Fruit fly (Drosophila melanogaster) whole organism, embryonic: ENCODE results near the gene U2af50.
A peak's percentile ranks its signal among the peaks of the same experiment; 100 is the strongest.

Experiments used
- Atf-2 ChIP-seq: fragments of 200-800 bp; sonication (Bioruptor generic); optimal IDR thresholded peaks from 2 replicates; lab custom pipeline; 2016; ENCODE audit warnings: missing biosample characterization, missing genetic modification characterization
- Atf6 ChIP-seq: fragments of 200-800 bp; sonication (Bioruptor generic); IDR thresholded peaks from 2 replicates; pipeline ENCODE4 v1.3.6; 2022; ENCODE audit warnings: missing biosample characterization, missing genetic modification characterization
- B-H1 ChIP-seq: fragments of 200-800 bp; sonication (Bioruptor generic); IDR thresholded peaks from 3 replicates; pipeline ENCODE4 v1.3.6; 2022; ENCODE audit warnings: missing biosample characterization, missing genetic modification characterization
- BtbVII ChIP-seq: fragments of 200-800 bp; sonication (Bioruptor generic); optimal IDR thresholded peaks from 3 replicates; lab custom pipeline; 2017; ENCODE audit warnings: missing biosample characterization, mild to moderate bottlenecking, missing genetic modification characterization
- CG10267 ChIP-seq: fragments of 200-800 bp; sonication (Bioruptor generic); optimal IDR thresholded peaks from 2 replicates; lab custom pipeline; 2018; ENCODE audit warnings: missing biosample characterization, mild to moderate bottlenecking, missing genetic modification characterization, moderate library complexity
- CG10654 ChIP-seq: fragments of 200-800 bp; sonication (Bioruptor generic); optimal IDR thresholded peaks from 2 replicates; lab custom pipeline; 2016; ENCODE audit warnings: missing biosample characterization, missing genetic modification characterization
- CG11560 ChIP-seq: fragments of 200-800 bp; sonication (Bioruptor generic); IDR thresholded peaks from 3 replicates; pipeline ENCODE4 v1.3.6; 2022; ENCODE audit warnings: missing biosample characterization, missing genetic modification characterization
- CG11696 ChIP-seq: fragments of 200-800 bp; sonication (Bioruptor generic); IDR thresholded peaks from 2 replicates; pipeline ENCODE4 v1.3.6; 2022; ENCODE audit warnings: missing biosample characterization, missing genetic modification characterization
- CG1233 ChIP-seq: fragments of 200-800 bp; sonication (Bioruptor generic); optimal IDR thresholded peaks from 4 replicates; lab custom pipeline; 2018; ENCODE audit warnings: missing biosample characterization, mild to moderate bottlenecking, missing genetic modification characterization
- CG13624 ChIP-seq: fragments of 200-800 bp; sonication (Bioruptor generic); optimal IDR thresholded peaks from 2 replicates; lab custom pipeline; 2016; ENCODE audit warnings: missing biosample characterization, missing genetic modification characterization
- CG14441 ChIP-seq: fragments of 200-800 bp; sonication (Bioruptor generic); IDR thresholded peaks from 2 replicates; pipeline ENCODE4 v1.3.6; 2022; ENCODE audit warnings: missing biosample characterization, missing genetic modification characterization
- CG15696 ChIP-seq: fragments of 200-800 bp; sonication (Bioruptor generic); optimal IDR thresholded peaks from 2 replicates; lab custom pipeline; 2019; ENCODE audit warnings: missing biosample characterization, mild to moderate bottlenecking, missing genetic modification characterization, moderate library complexity
- CG17359 ChIP-seq: fragments of 200-800 bp; sonication (Bioruptor generic); optimal IDR thresholded peaks from 3 replicates; lab custom pipeline; 2018; ENCODE audit warnings: missing biosample characterization, mild to moderate bottlenecking, missing genetic modification characterization, moderate library complexity
- CG17361 ChIP-seq: fragments of 200-800 bp; sonication (Bioruptor generic); IDR thresholded peaks from 3 replicates; pipeline ENCODE4 v1.3.6; 2022; ENCODE audit warnings: missing biosample characterization, missing genetic modification characterization
- CG2129 ChIP-seq: fragments of 200-800 bp; sonication (Bioruptor generic); IDR thresholded peaks from 2 replicates; pipeline ENCODE4 v1.3.6; 2022; ENCODE audit warnings: missing biosample characterization, missing genetic modification characterization; ENCODE audit not compliant: partially characterized antibody
- CG2199 ChIP-seq: fragments of 200-800 bp; sonication (Bioruptor generic); IDR thresholded peaks from 3 replicates; pipeline ENCODE4 v1.3.6; 2022; ENCODE audit warnings: missing biosample characterization, missing genetic modification characterization
- CG31224 ChIP-seq: fragments of 200-800 bp; sonication (Bioruptor generic); IDR thresholded peaks from 2 replicates; pipeline ENCODE4 v1.3.6; 2022; ENCODE audit warnings: missing biosample characterization, missing genetic modification characterization
- CG32532 ChIP-seq: fragments of 200-800 bp; sonication (Bioruptor generic); IDR thresholded peaks from 2 replicates; pipeline ENCODE4 v1.3.6; 2022; ENCODE audit warnings: missing biosample characterization, missing genetic modification characterization
- CG3407 ChIP-seq: fragments of 200-800 bp; sonication (Bioruptor generic); optimal IDR thresholded peaks from 2 replicates; lab custom pipeline; 2018; ENCODE audit warnings: missing biosample characterization, mild to moderate bottlenecking, missing genetic modification characterization
- CG3847 ChIP-seq: fragments of 200-800 bp; sonication (Bioruptor generic); IDR thresholded peaks from 2 replicates; pipeline ENCODE4 v1.3.6; 2022; ENCODE audit warnings: missing biosample characterization, missing genetic modification characterization
- CG43689 ChIP-seq: fragments of 200-800 bp; sonication (Bioruptor generic); IDR thresholded peaks from 2 replicates; pipeline ENCODE4 v1.3.6; 2022; ENCODE audit warnings: missing biosample characterization, missing genetic modification characterization
- CG4617 ChIP-seq: fragments of 200-800 bp; sonication (Bioruptor generic); optimal IDR thresholded peaks from 3 replicates; lab custom pipeline; 2016; ENCODE audit warnings: missing biosample characterization, missing genetic modification characterization, borderline replicate concordance
- CG7963 ChIP-seq: fragments of 200-800 bp; sonication (Bioruptor generic); IDR thresholded peaks from 3 replicates; pipeline ENCODE4 v1.3.6; 2022; ENCODE audit warnings: missing biosample characterization, missing genetic modification characterization; ENCODE audit not compliant: partially characterized antibody
- CHES-1-like ChIP-seq: fragments of 200-800 bp; sonication (Bioruptor generic); optimal IDR thresholded peaks from 2 replicates; lab custom pipeline; 2016; ENCODE audit warnings: missing biosample characterization, missing genetic modification characterization
- Camta ChIP-seq: fragments of 200-800 bp; sonication (Bioruptor generic); optimal IDR thresholded peaks from 2 replicates; lab custom pipeline; 2016; ENCODE audit warnings: missing biosample characterization, missing genetic modification characterization
- CkIIα-i1 ChIP-seq: fragments of 200-800 bp; sonication (Bioruptor generic); IDR thresholded peaks from 2 replicates; pipeline ENCODE4 v1.3.6; 2022; ENCODE audit warnings: missing biosample characterization, missing genetic modification characterization
- CoRest ChIP-seq: fragments of 200-800 bp; sonication (Bioruptor generic); optimal IDR thresholded peaks from 3 replicates; lab custom pipeline; 2018; ENCODE audit warnings: missing biosample characterization, mild to moderate bottlenecking, missing genetic modification characterization, moderate library complexity
- HLH54F ChIP-seq: fragments of 200-800 bp; sonication (Bioruptor generic); optimal IDR thresholded peaks from 3 replicates; lab custom pipeline; 2016; ENCODE audit warnings: missing biosample characterization, missing genetic modification characterization
- Hand ChIP-seq: fragments of 200-800 bp; sonication (Bioruptor generic); optimal IDR thresholded peaks from 2 replicates; lab custom pipeline; 2017; ENCODE audit warnings: mild to moderate bottlenecking, missing biosample characterization, missing genetic modification reagents, missing genetic modification characterization
- Max ChIP-seq: fragments of 200-800 bp; sonication (Bioruptor generic); optimal IDR thresholded peaks from 2 replicates; lab custom pipeline; 2016; ENCODE audit warnings: missing biosample characterization, mild to moderate bottlenecking, missing genetic modification characterization
- NC2β ChIP-seq: fragments of 200-800 bp; sonication (Bioruptor generic); optimal IDR thresholded peaks from 2 replicates; lab custom pipeline; 2016; ENCODE audit warnings: missing biosample characterization, missing genetic modification characterization
- Nf-YA ChIP-seq: fragments of 200-800 bp; sonication (Bioruptor generic); IDR thresholded peaks from 2 replicates; pipeline ENCODE4 v1.3.6; 2022; ENCODE audit warnings: missing biosample characterization, missing genetic modification characterization
- Trl ChIP-seq, 3 experiments: fragments of >200 bp in 2 of 3; fragments of 200-800 bp in 1 of 3; sonication (Bioruptor generic) in 1 of 3; optimal IDR thresholded peaks; 2 replicates in 1 of 3; 3 replicates in 2 of 3; lab custom pipeline; 2016 to 2017; ENCODE audit warnings: missing biosample characterization in 1 of 3, missing genetic modification characterization in 1 of 3
- btn ChIP-seq: fragments of 200-800 bp; sonication (Bioruptor generic); optimal IDR thresholded peaks from 2 replicates; lab custom pipeline; 2016; ENCODE audit warnings: missing biosample characterization, missing genetic modification characterization
- cas ChIP-seq: fragments of 200-800 bp; sonication (Bioruptor generic); IDR thresholded peaks from 2 replicates; pipeline ENCODE4 v1.3.6; 2022; ENCODE audit warnings: missing biosample characterization, missing genetic modification characterization
- da ChIP-seq: fragments of 200-800 bp; sonication (Bioruptor generic); optimal IDR thresholded peaks from 2 replicates; lab custom pipeline; 2016; ENCODE audit warnings: missing biosample characterization, missing genetic modification characterization
- emc ChIP-seq: fragments of 200-800 bp; sonication (Bioruptor generic); optimal IDR thresholded peaks from 2 replicates; lab custom pipeline; 2016; ENCODE audit warnings: missing biosample characterization, missing genetic modification characterization
- fd3F ChIP-seq: fragments of 200-800 bp; sonication (Bioruptor generic); optimal IDR thresholded peaks from 2 replicates; lab custom pipeline; 2018; ENCODE audit warnings: missing biosample characterization, mild to moderate bottlenecking, missing genetic modification characterization, moderate library complexity
- fd64A ChIP-seq: fragments of 200-800 bp; sonication (Bioruptor generic); optimal IDR thresholded peaks from 3 replicates; lab custom pipeline; 2018; ENCODE audit warnings: missing biosample characterization, mild to moderate bottlenecking, missing genetic modification characterization
- gcm2 ChIP-seq: fragments of 200-800 bp; sonication (Bioruptor generic); optimal IDR thresholded peaks from 2 replicates; lab custom pipeline; 2016; ENCODE audit warnings: missing biosample characterization, missing genetic modification characterization
- hbn ChIP-seq: fragments of 200-800 bp; sonication (Bioruptor generic); IDR thresholded peaks from 2 replicates; pipeline ENCODE4 v1.3.6; 2022; ENCODE audit warnings: missing biosample characterization, missing genetic modification characterization; ENCODE audit not compliant: partially characterized antibody
- pan ChIP-seq, 4 experiments: fragments of >200 bp in 3 of 4; fragments of 200-800 bp in 1 of 4; sonication (Bioruptor generic) in 1 of 4; optimal IDR thresholded peaks in 3 of 4; IDR thresholded peaks in 1 of 4; 2 replicates each; pipeline versions ENCODE4 v1.3.6 to Lab custom; 2017 to 2022; ENCODE audit warnings: missing biosample characterization in 2 of 4, missing genetic modification characterization in 2 of 4, mixed read lengths in 1 of 4
- row ChIP-seq: fragments of 200-800 bp; sonication (Bioruptor generic); IDR thresholded peaks from 3 replicates; pipeline ENCODE4 v1.3.6; 2022; ENCODE audit warnings: missing biosample characterization, missing genetic modification characterization
- sens ChIP-seq: fragments of 200-800 bp; sonication (Bioruptor generic); peaks from one replicate; lab custom pipeline; 2016; ENCODE audit warnings: missing biosample characterization, missing genetic modification characterization
- so ChIP-seq: fragments of 200-800 bp; sonication (Bioruptor generic); IDR thresholded peaks from 3 replicates; pipeline ENCODE4 v1.3.6; 2022; ENCODE audit warnings: missing biosample characterization, missing genetic modification characterization
- tap ChIP-seq: fragments of 200-800 bp; optimal IDR thresholded peaks from 3 replicates; lab custom pipeline; 2019; ENCODE audit warnings: missing biosample characterization, mild to moderate bottlenecking, missing genetic modification characterization, moderate library complexity
- unpg ChIP-seq: fragments of 200-800 bp; sonication (Bioruptor generic); optimal IDR thresholded peaks from 3 replicates; lab custom pipeline; 2018; ENCODE audit warnings: missing biosample characterization, mild to moderate bottlenecking, missing genetic modification characterization, moderate library complexity
- usp ChIP-seq: fragments of >200 bp; optimal IDR thresholded peaks from 2 replicates; lab custom pipeline; 2017; ENCODE audit warnings: missing biosample characterization, missing genetic modification characterization
- zen2 ChIP-seq: fragments of 200-800 bp; sonication (Bioruptor generic); IDR thresholded peaks from 3 replicates; pipeline ENCODE4 v1.3.6; 2022; ENCODE audit warnings: missing biosample characterization, missing genetic modification characterization; ENCODE audit not compliant: partially characterized antibody
- zfh1 ChIP-seq: fragments of 200-800 bp; sonication (Bioruptor generic); IDR thresholded peaks from 3 replicates; pipeline ENCODE4 v1.3.6; 2022; ENCODE audit warnings: missing biosample characterization, missing genetic modification characterization

Gene U2af50

DNA sequence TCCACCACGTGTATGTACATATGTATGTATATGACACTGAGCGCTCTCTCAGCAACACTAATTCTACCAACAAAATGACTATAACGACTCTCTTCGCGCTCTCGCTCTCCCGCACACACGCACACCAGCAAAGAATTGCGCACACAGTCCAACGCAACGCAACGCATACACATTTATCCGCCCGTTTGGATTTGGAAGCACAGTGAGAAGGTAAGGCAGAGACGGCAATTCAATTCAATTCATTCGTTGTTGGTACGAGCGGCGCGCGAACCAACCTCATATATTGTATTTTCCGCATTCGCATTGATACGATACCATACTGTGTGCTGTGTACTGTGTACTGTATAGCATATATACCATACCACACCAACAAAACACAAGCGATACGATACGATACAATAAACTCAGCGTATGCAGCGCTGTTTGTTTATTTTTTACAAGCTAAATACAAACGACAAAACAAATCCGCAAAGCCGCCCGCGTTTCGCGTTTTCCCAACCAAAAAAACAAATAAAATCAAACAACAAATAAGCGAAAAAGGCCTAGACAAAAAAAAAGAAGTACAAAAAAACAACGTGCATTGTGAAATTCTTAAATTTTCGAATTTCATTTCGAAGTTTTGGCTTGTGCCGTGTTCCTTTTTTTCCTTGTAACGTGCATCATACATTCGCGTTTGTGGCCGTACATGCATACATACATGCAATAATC is 25.3 kb downstream of the U2af50 start, which contains the start of the genes CG9921 and Dsp1 (continued):
- peak; percentile 99 for TF ChIP-seq CG2199 (GFP tag; lab: Robert Waterston, UW)
- TF ChIP-seq CkIIα-i1: no peak
- no peak for TF ChIP-seq NC2β
- TF ChIP-seq zfh1: no peak
- no peak for TF ChIP-seq CG14441 (GFP tag; lab: Robert Waterston, UW)
- TF ChIP-seq CG17359: peak; percentile 9
- TF ChIP-seq zen2 (GFP tag; lab: Robert Waterston, UW): no peak
- no peak for TF ChIP-seq unpg (GFP tag; lab: Kevin White, UChicago)
- TF ChIP-seq hbn (GFP tag; lab: Robert Waterston, UW): 0 out of 2 replicates have a peak, but pooled peaks have one; percentile 43
- TF ChIP-seq CG32532: peak; percentile 25; the same call in 1 of the 2 replicates
- TF ChIP-seq sens: peak; percentile 72
- no peak for TF ChIP-seq CG11560
- TF ChIP-seq so (GFP tag; lab: Robert Waterston, UW): peak; percentile 15; the same call in 1 of the 3 replicates
- no peak for TF ChIP-seq CG3407 (GFP tag; lab: Kevin White, UChicago)
- no peak for TF ChIP-seq da (GFP tag; lab: Kevin White, UChicago)
- no peak for TF ChIP-seq CG7963 (GFP tag; lab: Robert Waterston, UW)
- no peak for TF ChIP-seq CG31224 (GFP tag; lab: Robert Waterston, UW)
- TF ChIP-seq CG10267 (tag; lab: Kevin White, UChicago): no peak
- TF ChIP-seq Max: no peak
- TF ChIP-seq CG11696: peak; percentile 32; the same call in 1 of the 2 replicates
- peak; percentile 97 for TF ChIP-seq Trl (optimal IDR thresholded peaks at IDR 0.05; lab: Kevin White, UChicago)
- no peak for TF ChIP-seq Trl (GFP tag; optimal IDR thresholded peaks at IDR 0.05; lab: Kevin White, UChicago)
- TF ChIP-seq row (GFP tag; lab: Robert Waterston, UW): no peak
- no peak for TF ChIP-seq CG43689 (GFP tag; lab: Robert Waterston, UW)
- no peak for TF ChIP-seq CG2129 (GFP tag; lab: Robert Waterston, UW)
- TF ChIP-seq CG3847 (GFP tag; lab: Robert Waterston, UW): 0 out of 2 replicates have a peak, but pooled peaks have one; percentile 6
- no peak for TF ChIP-seq B-H1 (GFP tag; lab: Robert Waterston, UW)
- TF ChIP-seq gcm2 (GFP tag; lab: Kevin White, UChicago): no peak
- TF ChIP-seq Camta (GFP tag; lab: Kevin White, UChicago): no peak
- peak; percentile 44 for TF ChIP-seq Atf6 (GFP tag; lab: Robert Waterston, UW)
- no peak for TF ChIP-seq Nf-YA (GFP tag; lab: Robert Waterston, UW)
- TF ChIP-seq CoRest (tag; lab: Kevin White, UChicago): no peak
- no peak for TF ChIP-seq usp (GFP tag; lab: Kevin White, UChicago)
- TF ChIP-seq emc (GFP tag; lab: Kevin White, UChicago): no peak
- no peak for TF ChIP-seq fd3F (GFP tag; lab: Kevin White, UChicago)
- no peak for TF ChIP-seq HLH54F (GFP tag; lab: Kevin White, UChicago)
- no peak for TF ChIP-seq CG15696
- TF ChIP-seq CG17361 (GFP tag; lab: Robert Waterston, UW): no peak
- no peak for TF ChIP-seq fd64A (GFP tag; lab: Kevin White, UChicago)
- TF ChIP-seq CG4617 (GFP tag; lab: Kevin White, UChicago): no peak
- peak; percentile 33 for TF ChIP-seq CG13624 (GFP tag; lab: Kevin White, UChicago)
- TF ChIP-seq CG10654 (GFP tag; lab: Kevin White, UChicago): no peak
- TF ChIP-seq CG1233 (GFP tag; lab: Kevin White, UChicago): no peak
- no peak for TF ChIP-seq BtbVII (GFP tag; lab: Kevin White, UChicago)
- TF ChIP-seq pan (optimal IDR thresholded peaks at IDR 0.05; lab: Kevin White, UChicago): no peak
- TF ChIP-seq pan (GFP tag; optimal IDR thresholded peaks at IDR 0.05 in 1 of 2, IDR thresholded peaks at IDR 0.05 in 1 of 2): no peak
- TF ChIP-seq tap (tag; lab: Kevin White, UChicago): no peak
- no peak for TF ChIP-seq btn (GFP tag; lab: Kevin White, UChicago)
- TF ChIP-seq cas (GFP tag; lab: Robert Waterston, UW): no peak
- peak; percentile 18 for TF ChIP-seq Hand (GFP tag; lab: Kevin White, UChicago)
- no peak for TF ChIP-seq CHES-1-like (GFP tag; lab: Kevin White, UChicago)
- TF ChIP-seq Atf-2 (GFP tag; lab: Kevin White, UChicago): no peak
